Fruit fly (Drosophila melanogaster): ENCODE measurements around the gene CG14963.

The CG14963 gene

dm6 chr3L:3169107-3169506 lies 3.2 kb downstream of the CG14963 start, which contains the start of the genes CG32278 and CG32281 (continued):
- TF ChIP-seq Xrp1 (GFP tag; IDR thresholded peaks at IDR 0.05) = no peak
- no peak for TF ChIP-seq C15 (GFP tag; IDR thresholded peaks at IDR 0.05)
- no peak for TF ChIP-seq Sry-δ (GFP tag; optimal IDR thresholded peaks at IDR 0.05)
- TF ChIP-seq CG7786 (GFP tag; optimal IDR thresholded peaks at IDR 0.05) = no peak
- no peak for TF ChIP-seq sob (GFP tag; IDR thresholded peaks at IDR 0.05)
- TF ChIP-seq BEAF-32 (GFP tag; optimal IDR thresholded peaks at IDR 0.05) = peak; percentile 11
- TF ChIP-seq pzg (GFP tag; optimal IDR thresholded peaks at IDR 0.05) = peak; percentile 9
- TF ChIP-seq CG34376 (GFP tag; optimal IDR thresholded peaks at IDR 0.05) = no peak
- no peak for TF ChIP-seq exex (tag; optimal IDR thresholded peaks at IDR 0.05)
- TF ChIP-seq gcm2 (GFP tag; optimal IDR thresholded peaks at IDR 0.05) = no peak
- TF ChIP-seq scrt (GFP tag; optimal IDR thresholded peaks at IDR 0.05) = no peak
- TF ChIP-seq CG2712 (tag; optimal IDR thresholded peaks at IDR 0.05) = no peak
- no peak for TF ChIP-seq CG17612 (GFP tag; IDR thresholded peaks at IDR 0.05)
- TF ChIP-seq YL-1 (GFP tag; optimal IDR thresholded peaks at IDR 0.05) = peak; percentile 40
- no peak for TF ChIP-seq odd (GFP tag; optimal IDR thresholded peaks at IDR 0.05)
- peak; percentile 9 for TF ChIP-seq Max (GFP tag; optimal IDR thresholded peaks at IDR 0.05)
- no peak for TF ChIP-seq wek (GFP tag; optimal IDR thresholded peaks at IDR 0.05)
- no peak for TF ChIP-seq CG5953 (GFP tag; IDR thresholded peaks at IDR 0.05)
- TF ChIP-seq MESR4 (GFP tag; optimal IDR thresholded peaks at IDR 0.05) = peak; percentile 47
- peak; percentile 52 for TF ChIP-seq CG9797 (GFP tag; optimal IDR thresholded peaks at IDR 0.05)
- no peak for TF ChIP-seq CG6654 (GFP tag; optimal IDR thresholded peaks at IDR 0.05)
- no peak for TF ChIP-seq CG17186 (GFP tag; optimal IDR thresholded peaks at IDR 0.05)
- TF ChIP-seq tgo (GFP tag; IDR thresholded peaks at IDR 0.05) = no peak
- no peak for TF ChIP-seq Hmr (GFP tag; optimal IDR thresholded peaks at IDR 0.05)
- peak; percentile 41 for TF ChIP-seq stwl (tag; optimal IDR thresholded peaks at IDR 0.05)
- TF ChIP-seq kni (GFP tag; optimal IDR thresholded peaks at IDR 0.05) = no peak
- no peak for TF ChIP-seq gsb (GFP tag; IDR thresholded peaks at IDR 0.05)
- no peak for TF ChIP-seq ro (GFP tag; IDR thresholded peaks at IDR 0.05)
- no peak for TF ChIP-seq slp2 (GFP tag; optimal IDR thresholded peaks at IDR 0.05)
- TF ChIP-seq MBD-R2 (GFP tag; IDR thresholded peaks at IDR 0.05) = peak; percentile 19; the same call in 1 of the 2 replicates
- TF ChIP-seq slou (GFP tag; optimal IDR thresholded peaks at IDR 0.05) = no peak
- no peak for TF ChIP-seq CG13287 (GFP tag; IDR thresholded peaks at IDR 0.05; ENCODE audit: partially characterized antibody)
- no peak for TF ChIP-seq wor (GFP tag; IDR thresholded peaks at IDR 0.05)
- TF ChIP-seq ranshi (GFP tag; IDR thresholded peaks at IDR 0.05) = no peak
- TF ChIP-seq jigr1 (GFP tag; IDR thresholded peaks at IDR 0.05) = no peak
- no peak for TF ChIP-seq Ets97D (GFP tag; optimal IDR thresholded peaks at IDR 0.05)
- no peak for TF ChIP-seq az2 (GFP tag; optimal IDR thresholded peaks at IDR 0.05)
- TF ChIP-seq CG42726 (GFP tag; IDR thresholded peaks at IDR 0.05; ENCODE audit: partially characterized antibody) = no peak
- no peak for TF ChIP-seq onecut (GFP tag; IDR thresholded peaks at IDR 0.05)
- TF ChIP-seq kah (GFP tag; optimal IDR thresholded peaks at IDR 0.05) = no peak
- no peak for TF ChIP-seq CG7963 (GFP tag; IDR thresholded peaks at IDR 0.05; ENCODE audit: partially characterized antibody)
- TF ChIP-seq gfzf (GFP tag; optimal IDR thresholded peaks at IDR 0.05) = peak; percentile 54
- no peak for TF ChIP-seq CG9609 (GFP tag; optimal IDR thresholded peaks at IDR 0.05)
- TF ChIP-seq Ssrp (tag; optimal IDR thresholded peaks at IDR 0.05) = no peak
- no peak for TF ChIP-seq sna (GFP tag; IDR thresholded peaks at IDR 0.05; ENCODE audit: partially characterized antibody)
- TF ChIP-seq CG4282 (GFP tag; optimal IDR thresholded peaks at IDR 0.05) = no peak
- TF ChIP-seq CG14710 (tag; optimal IDR thresholded peaks at IDR 0.05) = peak; percentile 18
- TF ChIP-seq lab (GFP tag; optimal IDR thresholded peaks at IDR 0.05) = no peak
- no peak for TF ChIP-seq CG1024 (GFP tag; IDR thresholded peaks at IDR 0.05)
- no peak for TF ChIP-seq CG14965 (GFP tag; optimal IDR thresholded peaks at IDR 0.05; ENCODE audit: borderline replicate concordance)
